Worm (Caenorhabditis elegans): Measurements from ENCODE around the gene C50D2.7.
A peak's percentile ranks its signal among the peaks of the same experiment; 100 is the strongest.

The C50D2.7 gene

ce11 chrII:57873-58272 lies 37.2 kb downstream of the C50D2.7 start (continued):
- TF ChIP-seq ceh-28 (tag; optimal IDR thresholded peaks at IDR 0.05): no peak
- TF ChIP-seq ctbp-1 (GFP tag; IDR thresholded peaks at IDR 0.05): no peak
- no peak for TF ChIP-seq ceh-44 (GFP tag; IDR thresholded peaks at IDR 0.05)
- TF ChIP-seq php-3 (GFP tag; IDR thresholded peaks at IDR 0.05): no peak

ce11 chrII:57370-57769 lies 37.7 kb downstream of the C50D2.7 start, which contains the start of gene ascc-1:
ascc-1 (plus strand) TSS chrII:57670.
- no peak for TF ChIP-seq lin-29 (GFP tag; IDR thresholded peaks at IDR 0.05)

- peak; percentile 33 for TF ChIP-seq hlh-30 (tag; optimal IDR thresholded peaks at IDR 0.05; ENCODE audit: insufficient read depth)
- no peak for TF ChIP-seq lin-29 (GFP tag; IDR thresholded peaks at IDR 0.05)
- no peak for TF ChIP-seq zag-1 (tag; optimal IDR thresholded peaks at IDR 0.05)
- TF ChIP-seq daf-19 (GFP tag; conservative IDR thresholded peaks at IDR 0.05): no peak
- no peak for TF ChIP-seq zfp-3 (GFP tag; conservative IDR thresholded peaks at IDR 0.05)
- TF ChIP-seq dpl-1 (GFP tag; optimal IDR thresholded peaks at IDR 0.05): no peak
Measured at ce11 chrII:55204-55603, 39.9 kb downstream of the C50D2.7 start, which contains the start of gene tre-5. tre-5 (minus strand) TSS chrII:55304.

ce11 chrII:51352-51751 lies 43.7 kb downstream of the C50D2.7 start, which contains the start of gene sptl-1:
sptl-1 (plus strand) TSS chrII:51652.
- TF ChIP-seq hif-1 (tag; optimal IDR thresholded peaks at IDR 0.05) (no peak), aly-2 (tag; optimal IDR thresholded peaks at IDR 0.05) (no peak), aha-1 (tag) (no peak), ZK546.5 (tag; optimal IDR thresholded peaks at IDR 0.05) (no peak), mes-2 (tag; optimal IDR thresholded peaks at IDR 0.05; ENCODE audit: poor library complexity, severe bottlenecking) (peak; percentile 7), madf-5 (GFP tag; IDR thresholded peaks at IDR 0.05) (no peak), Y75B8A.6 (GFP tag; IDR thresholded peaks at IDR 0.05) (no peak), ztf-11 (tag; optimal IDR thresholded peaks at IDR 0.05) (no peak), R02D3.7 (tag; optimal IDR thresholded peaks at IDR 0.05) (no peak)

- TF ChIP-seq dmd-6 (GFP tag; IDR thresholded peaks at IDR 0.05): peak; percentile 25; the same call in 1 of the 2 replicates
- TF ChIP-seq mes-2 (tag; optimal IDR thresholded peaks at IDR 0.05; ENCODE audit: poor library complexity, severe bottlenecking): peak; percentile 1
- no peak for TF ChIP-seq lsy-2 (tag; optimal IDR thresholded peaks at IDR 0.05)
- no peak for TF ChIP-seq gei-8 (GFP tag; optimal IDR thresholded peaks at IDR 0.05)
- TF ChIP-seq jun-1 (tag; optimal IDR thresholded peaks at IDR 0.05): no peak
- no peak for TF ChIP-seq aly-2 (tag; optimal IDR thresholded peaks at IDR 0.05)
- no peak for TF ChIP-seq ceh-44 (GFP tag; IDR thresholded peaks at IDR 0.05)
- peak; percentile 53 for TF ChIP-seq hlh-11 (tag; optimal IDR thresholded peaks at IDR 0.05)
- TF ChIP-seq D1046.2 (GFP tag; IDR thresholded peaks at IDR 0.05): no peak
- TF ChIP-seq nhr-28 (tag; optimal IDR thresholded peaks at IDR 0.05): peak; percentile 76
- peak; percentile 53 for TF ChIP-seq nhr-77 (tag; optimal IDR thresholded peaks at IDR 0.05)
- no peak for TF ChIP-seq rbr-2 (tag; optimal IDR thresholded peaks at IDR 0.05)
- TF ChIP-seq dpl-1 (GFP tag; optimal IDR thresholded peaks at IDR 0.05): no peak
- TF ChIP-seq unc-130 (GFP tag; optimal IDR thresholded peaks at IDR 0.05): no peak
- TF ChIP-seq daf-16 (GFP tag; optimal IDR thresholded peaks at IDR 0.05): no peak
- no peak for TF ChIP-seq daf-16 (tag; optimal IDR thresholded peaks at IDR 0.05)
- TF ChIP-seq pqm-1 (tag; optimal IDR thresholded peaks at IDR 0.05): peak; percentile 42
- TF ChIP-seq nhr-10 (tag; optimal IDR thresholded peaks at IDR 0.05): no peak
- no peak for TF ChIP-seq ceh-20 (GFP tag; IDR thresholded peaks at IDR 0.05)
- no peak for TF ChIP-seq snpc-1.2 (GFP tag; IDR thresholded peaks at IDR 0.05)
- TF ChIP-seq dve-1 (tag; optimal IDR thresholded peaks at IDR 0.05; ENCODE audit: insufficient read depth): peak; percentile 45
- TF ChIP-seq nhr-42 (GFP tag; IDR thresholded peaks at IDR 0.05): no peak
- TF ChIP-seq F10B5.3 (tag; optimal IDR thresholded peaks at IDR 0.05): no peak
- TF ChIP-seq T20F7.1 (GFP tag; optimal IDR thresholded peaks at IDR 0.05): peak; percentile 6
- 0 out of 4 replicates have a peak, but pooled peaks of 1 of the 2 experiments have one; percentile 46 for TF ChIP-seq madf-5 (GFP tag; IDR thresholded peaks at IDR 0.05)
Measured at ce11 chrII:50862-51261, 44.2 kb downstream of the C50D2.7 start.
